Fruit fly (Drosophila melanogaster) whole organism, pupa: ENCODE measurements around the gene Manf.

Source experiments
- CG10348 ChIP-seq: fragments of 200-800 bp; sonication (Bioruptor generic); IDR thresholded peaks from 2 replicates; pipeline ENCODE4 v1.3.6; 2022; ENCODE audit warnings: missing biosample characterization, missing genetic modification characterization
- CG14655 ChIP-seq: fragments of 200-800 bp; sonication (Bioruptor generic); optimal IDR thresholded peaks from 3 replicates; lab custom pipeline; 2017; ENCODE audit warnings: mild to moderate bottlenecking, missing biosample characterization, missing genetic modification reagents, missing genetic modification characterization
- CG15710 ChIP-seq: fragments of 200-800 bp; sonication (Bioruptor generic); optimal IDR thresholded peaks from 2 replicates; lab custom pipeline; 2018; ENCODE audit warnings: missing biosample characterization, mild to moderate bottlenecking, missing genetic modification characterization, moderate library complexity
- CG32121 ChIP-seq: fragments of 200-800 bp; sonication (Bioruptor generic); IDR thresholded peaks from 2 replicates; pipeline ENCODE4 v1.3.6; 2022; ENCODE audit warnings: missing biosample characterization, missing genetic modification characterization
- CG9948 ChIP-seq: fragments of 200-800 bp; sonication (Bioruptor generic); optimal IDR thresholded peaks from 2 replicates; lab custom pipeline; 2018; ENCODE audit warnings: missing biosample characterization, mild to moderate bottlenecking, missing genetic modification characterization, moderate library complexity
- EcR ChIP-seq: fragments of 200-800 bp; sonication (Bioruptor generic); optimal IDR thresholded peaks from 3 replicates; lab custom pipeline; 2019; ENCODE audit warnings: missing biosample characterization, missing genetic modification characterization, mild to moderate bottlenecking, moderate library complexity, missing genetic modification reagents
- Ets98B ChIP-seq: fragments of 200-800 bp; sonication (Bioruptor generic); IDR thresholded peaks from 2 replicates; pipeline ENCODE4 v1.3.6; 2022; ENCODE audit warnings: missing biosample characterization, missing genetic modification characterization
- Pif1A ChIP-seq: fragments of 200-800 bp; sonication (Bioruptor generic); optimal IDR thresholded peaks from 3 replicates; lab custom pipeline; 2016; ENCODE audit warnings: missing biosample characterization, missing genetic modification characterization
- rn ChIP-seq: fragments of 200-800 bp; sonication (Bioruptor generic); IDR thresholded peaks from 2 replicates; pipeline ENCODE4 v1.3.6; 2022; ENCODE audit warnings: missing biosample characterization, missing genetic modification characterization

DNA sequence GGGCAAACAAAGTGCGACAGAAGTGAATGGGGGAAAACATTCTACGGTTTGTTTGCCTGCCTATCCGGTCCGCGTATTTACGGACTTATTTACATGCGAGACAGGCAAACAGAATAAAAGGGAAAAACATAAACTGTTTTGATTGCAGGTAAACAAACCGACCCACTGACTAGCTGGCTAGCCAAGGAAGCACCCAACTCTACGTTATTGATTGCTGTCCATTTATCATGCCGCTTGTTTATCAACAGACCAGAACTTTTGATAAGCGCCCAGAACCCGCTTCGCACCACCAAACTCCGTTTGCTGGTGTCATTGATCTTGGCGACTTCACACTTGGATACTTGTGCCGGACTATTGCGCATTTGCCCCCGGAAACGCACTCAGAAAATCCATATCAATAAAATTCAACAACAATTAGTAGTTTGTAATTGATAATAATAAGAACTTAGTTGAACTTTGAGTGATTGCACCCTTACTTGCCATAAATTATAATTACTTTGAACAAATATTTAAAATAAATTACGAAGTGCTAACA is 17.3 kb upstream of the Manf start:
- TF ChIP-seq EcR (peak; percentile 76), CG14655 (peak; percentile 26), Ets98B (GFP tag; lab: Robert Waterston, UW) (peak; percentile 47), CG15710 (tag; lab: Kevin White, UChicago) (peak; percentile 9), CG10348 (GFP tag; lab: Robert Waterston, UW) (no peak), Pif1A (GFP tag; lab: Kevin White, UChicago) (peak; percentile 38), rn (GFP tag; lab: Robert Waterston, UW) (no peak), CG9948 (tag; lab: Kevin White, UChicago) (no peak), CG32121 (GFP tag; lab: Robert Waterston, UW) (no peak; the same call in 1 of the 2 replicates)
